Worm (Caenorhabditis elegans) whole organism, mixed stage, embryonic: ENCODE measurements around the gene abf-5.

Source experiments
- lsy-2 ChIP-seq: fragments of 150-350 bp; optimal IDR thresholded peaks from 2 replicates; lab custom pipeline; 2014; ENCODE audit warnings: missing biosample characterization, missing genetic modification characterization
- nhr-28 ChIP-seq: fragments of 150-350 bp; optimal IDR thresholded peaks from 2 replicates; lab custom pipeline; 2014; ENCODE audit warnings: missing biosample characterization, missing genetic modification characterization
- ztf-11 ChIP-seq: fragments of 150-350 bp; optimal IDR thresholded peaks from 2 replicates; lab custom pipeline; 2014; ENCODE audit warnings: missing biosample characterization, missing genetic modification characterization

ce11 chrX:12781712-12782444 lies 10.8 kb upstream of the abf-5 start, which contains the start of gene alh-13:
- TF ChIP-seq lsy-2, result no peak
- no peak for TF ChIP-seq ztf-11 (tag; lab: Kevin White, UChicago)
- TF ChIP-seq nhr-28, result no peak
